Fruit fly (Drosophila melanogaster): Measurements from ENCODE around the gene Mi-2.

Mi-2 gene

dm6 chr3L:19834143-19834794, 75.7 kb downstream of the Mi-2 start, which contains the start of the genes trc and CG32221 (continued):
- TF ChIP-seq Lpt (GFP tag; optimal IDR thresholded peaks at IDR 0.05): no peak
- 0 out of 3 replicates have a peak, but pooled peaks have one; percentile 20 for TF ChIP-seq Doc3 (GFP tag; IDR thresholded peaks at IDR 0.05; ENCODE audit: partially characterized antibody)
- TF ChIP-seq CG1024 (GFP tag; IDR thresholded peaks at IDR 0.05): no peak
- no peak for TF ChIP-seq toy (GFP tag; IDR thresholded peaks at IDR 0.05)
- peak; percentile 73 for TF ChIP-seq sens (GFP tag)
- TF ChIP-seq grn (GFP tag; optimal IDR thresholded peaks at IDR 0.05): no peak
- peak; percentile 33 for TF ChIP-seq CG8924 (tag; optimal IDR thresholded peaks at IDR 0.05)
- TF ChIP-seq CG6791 (GFP tag; IDR thresholded peaks at IDR 0.05; ENCODE audit: partially characterized antibody): peak; percentile 73; the same call in 2 of the 3 replicates
- TF ChIP-seq CG6654 (GFP tag; optimal IDR thresholded peaks at IDR 0.05): no peak
- peak; percentile 19; the same call in 1 of the 2 replicates for TF ChIP-seq sisA (GFP tag; IDR thresholded peaks at IDR 0.05)
- TF ChIP-seq CG14441 (GFP tag; IDR thresholded peaks at IDR 0.05): 0 out of 2 replicates have a peak, but pooled peaks have one; percentile 7
- peak; percentile 27 for TF ChIP-seq Six4 (GFP tag; optimal IDR thresholded peaks at IDR 0.05)
- no peak for TF ChIP-seq salm (tag; optimal IDR thresholded peaks at IDR 0.05)
- TF ChIP-seq Fer1 (GFP tag; optimal IDR thresholded peaks at IDR 0.05): peak; percentile 70
- TF ChIP-seq CG11695 (GFP tag; IDR thresholded peaks at IDR 0.05): no peak
- TF ChIP-seq klu (GFP tag; IDR thresholded peaks at IDR 0.05): no peak
- no peak for TF ChIP-seq oc (tag; optimal IDR thresholded peaks at IDR 0.05)
- TF ChIP-seq CG18619 (GFP tag; optimal IDR thresholded peaks at IDR 0.05): no peak
- TF ChIP-seq Bgb (GFP tag; IDR thresholded peaks at IDR 0.05; ENCODE audit: partially characterized antibody): peak; percentile 84
- peak; percentile 68 for TF ChIP-seq CG9817 (tag; optimal IDR thresholded peaks at IDR 0.05)
- peak; percentile 62 for TF ChIP-seq CG2116 (GFP tag; optimal IDR thresholded peaks at IDR 0.05)
- no peak for TF ChIP-seq nau (GFP tag; optimal IDR thresholded peaks at IDR 0.05)
- no peak for TF ChIP-seq wor (GFP tag; IDR thresholded peaks at IDR 0.05)
- TF ChIP-seq fd3F (GFP tag; optimal IDR thresholded peaks at IDR 0.05): peak; percentile 10
- TF ChIP-seq caup (GFP tag; optimal IDR thresholded peaks at IDR 0.05; ENCODE audit: severe bottlenecking): no peak
- TF ChIP-seq CG14014 (GFP tag; IDR thresholded peaks at IDR 0.05): no peak
- TF ChIP-seq CG6254 (GFP tag; optimal IDR thresholded peaks at IDR 0.05): peak; percentile 11
- TF ChIP-seq Blimp-1 (GFP tag; optimal IDR thresholded peaks at IDR 0.05): no peak
- no peak for TF ChIP-seq slp2 (GFP tag; optimal IDR thresholded peaks at IDR 0.05)
- TF ChIP-seq croc (GFP tag; conservative IDR thresholded peaks at IDR 0.05): no peak
- TF ChIP-seq danr (GFP tag; IDR thresholded peaks at IDR 0.05): no peak
- TF ChIP-seq Dek (tag; optimal IDR thresholded peaks at IDR 0.05): peak; percentile 65
- 0 out of 3 replicates have a peak, but pooled peaks have one; percentile 9 for TF ChIP-seq so (GFP tag; IDR thresholded peaks at IDR 0.05)
- TF ChIP-seq Gsc (GFP tag; IDR thresholded peaks at IDR 0.05): no peak
- no peak for TF ChIP-seq Oaz (GFP tag; IDR thresholded peaks at IDR 0.05)
- no peak for TF ChIP-seq cad (GFP tag; optimal IDR thresholded peaks at IDR 0.05)
- peak; percentile 40; the same call in 1 of the 2 replicates for TF ChIP-seq hbn (GFP tag; IDR thresholded peaks at IDR 0.05; ENCODE audit: partially characterized antibody)
- TF ChIP-seq HmgD (GFP tag; optimal IDR thresholded peaks at IDR 0.05): no peak
- no peak for TF ChIP-seq Trl (optimal IDR thresholded peaks at IDR 0.05)
- TF ChIP-seq Trl (GFP tag; optimal IDR thresholded peaks at IDR 0.05): no peak
- no peak for TF ChIP-seq CG9215 (GFP tag; IDR thresholded peaks at IDR 0.05)
- no peak for TF ChIP-seq Nf-YC (tag; optimal IDR thresholded peaks at IDR 0.05)
- peak; percentile 47 for TF ChIP-seq Dp (GFP tag; optimal IDR thresholded peaks at IDR 0.05)
- TF ChIP-seq fd96Cb (tag; optimal IDR thresholded peaks at IDR 0.05): no peak
- peak; percentile 57; the same call in 1 of the 2 replicates for TF ChIP-seq unc-4 (GFP tag; IDR thresholded peaks at IDR 0.05; ENCODE audit: partially characterized antibody)
- TF ChIP-seq nerfin-1 (tag; optimal IDR thresholded peaks at IDR 0.05): peak; percentile 54
- TF ChIP-seq fd102C (GFP tag; optimal IDR thresholded peaks at IDR 0.05): no peak
- peak; percentile 13 for TF ChIP-seq dmrt11E (tag; optimal IDR thresholded peaks at IDR 0.05)
- TF ChIP-seq CG9727 (GFP tag; optimal IDR thresholded peaks at IDR 0.05): peak; percentile 38
- TF ChIP-seq CG15011 (GFP tag; optimal IDR thresholded peaks at IDR 0.05): no peak

Data from whole organism, embryonic.